Fruit fly (Drosophila melanogaster) whole organism, embryonic: Measurements from ENCODE around the gene CG33268.
A peak's percentile ranks its signal among the peaks of the same experiment; 100 is the strongest.

Experiments
- ATbp ChIP-seq: fragments of 200-800 bp; sonication (Bioruptor generic); optimal IDR thresholded peaks from 2 replicates; lab custom pipeline; 2017; ENCODE audit warnings: missing biosample characterization, mild to moderate bottlenecking, missing genetic modification characterization, missing genetic modification reagents
- Blimp-1 ChIP-seq: fragments of 200-800 bp; sonication (Bioruptor generic); optimal IDR thresholded peaks from 3 replicates; lab custom pipeline; 2018; ENCODE audit warnings: missing biosample characterization, missing genetic modification characterization, mild to moderate bottlenecking, moderate library complexity, missing genetic modification reagents
- CG10147 ChIP-seq: fragments of 200-800 bp; sonication (Bioruptor generic); optimal IDR thresholded peaks from 2 replicates; lab custom pipeline; 2019; ENCODE audit warnings: missing biosample characterization, mild to moderate bottlenecking, missing genetic modification characterization, moderate library complexity
- CG10959 ChIP-seq: fragments of 200-800 bp; sonication (Bioruptor generic); IDR thresholded peaks from 2 replicates; pipeline ENCODE4 v1.3.6; 2022; ENCODE audit warnings: missing biosample characterization, missing genetic modification characterization
- CG13287 ChIP-seq: fragments of 200-800 bp; sonication (Bioruptor generic); IDR thresholded peaks from 2 replicates; pipeline ENCODE4 v1.3.6; 2022; ENCODE audit warnings: missing biosample characterization, missing genetic modification characterization; ENCODE audit not compliant: partially characterized antibody
- CG13775 ChIP-seq: fragments of 200-800 bp; sonication (Bioruptor generic); optimal IDR thresholded peaks from 3 replicates; lab custom pipeline; 2017; ENCODE audit warnings: missing biosample characterization, mild to moderate bottlenecking, missing genetic modification characterization
- CG14860 ChIP-seq: fragments of 200-800 bp; sonication (Bioruptor generic); IDR thresholded peaks from 3 replicates; pipeline ENCODE4 v1.3.6; 2022; ENCODE audit warnings: missing biosample characterization, missing genetic modification characterization; ENCODE audit not compliant: partially characterized antibody
- CG17328 ChIP-seq: fragments of 200-800 bp; sonication (Bioruptor generic); IDR thresholded peaks from 2 replicates; pipeline ENCODE4 v1.3.6; 2022; ENCODE audit warnings: missing biosample characterization, missing genetic modification characterization
- CG17829 ChIP-seq: fragments of 200-800 bp; optimal IDR thresholded peaks from 2 replicates; lab custom pipeline; 2019; ENCODE audit warnings: missing biosample characterization, mild to moderate bottlenecking, missing genetic modification characterization, moderate library complexity
- CG18262 ChIP-seq: fragments of 200-800 bp; optimal IDR thresholded peaks from 3 replicates; lab custom pipeline; 2019; ENCODE audit warnings: missing biosample characterization, mild to moderate bottlenecking, missing genetic modification characterization, moderate library complexity
- CG3163 ChIP-seq: fragments of 200-800 bp; sonication (Bioruptor generic); optimal IDR thresholded peaks from 3 replicates; lab custom pipeline; 2016; ENCODE audit warnings: missing biosample characterization, missing genetic modification characterization
- CG32532 ChIP-seq: fragments of 200-800 bp; sonication (Bioruptor generic); IDR thresholded peaks from 2 replicates; pipeline ENCODE4 v1.3.6; 2022; ENCODE audit warnings: missing biosample characterization, missing genetic modification characterization
- CG4424 ChIP-seq: fragments of 200-800 bp; sonication (Bioruptor generic); optimal IDR thresholded peaks from 3 replicates; lab custom pipeline; 2016; ENCODE audit warnings: missing biosample characterization, missing genetic modification characterization
- CG4707 ChIP-seq: fragments of 200-800 bp; sonication (Bioruptor generic); optimal IDR thresholded peaks from 2 replicates; lab custom pipeline; 2018; ENCODE audit warnings: missing biosample characterization, mild to moderate bottlenecking, missing genetic modification characterization, moderate library complexity
- CG4730 ChIP-seq: fragments of 200-800 bp; sonication (Bioruptor generic); IDR thresholded peaks from 2 replicates; pipeline ENCODE4 v1.3.6; 2022; ENCODE audit warnings: missing biosample characterization, missing genetic modification characterization
- D19B ChIP-seq: fragments of 200-800 bp; sonication (Bioruptor generic); optimal IDR thresholded peaks from 2 replicates; lab custom pipeline; 2017; ENCODE audit warnings: missing biosample characterization, mild to moderate bottlenecking, missing genetic modification characterization
- Deaf1 ChIP-seq: fragments of 200-800 bp; optimal IDR thresholded peaks from 3 replicates; lab custom pipeline; 2019; ENCODE audit warnings: missing biosample characterization, mild to moderate bottlenecking, missing genetic modification characterization, moderate library complexity
- Dfd ChIP-seq, 2 experiments: fragments of >200 bp; optimal IDR thresholded peaks; 2 replicates each; lab custom pipeline; 2017; ENCODE audit warnings: missing biosample characterization in 2 of 2, missing genetic modification characterization in 2 of 2
- GATAe ChIP-seq: fragments of 200-800 bp; sonication (Bioruptor generic); conservative IDR thresholded peaks from 2 replicates; pipeline ENCODE4 v1.3.6; 2022; ENCODE audit warnings: missing biosample characterization, missing genetic modification characterization
- HLH3B ChIP-seq: fragments of 200-800 bp; sonication (Bioruptor generic); IDR thresholded peaks from 2 replicates; pipeline ENCODE4 v1.3.6; 2022; ENCODE audit warnings: missing biosample characterization, missing genetic modification characterization
- HLH4C ChIP-seq: fragments of 200-800 bp; sonication (Bioruptor generic); IDR thresholded peaks from 3 replicates; pipeline ENCODE4 v1.3.6; 2022; ENCODE audit warnings: missing biosample characterization, missing genetic modification characterization; ENCODE audit not compliant: partially characterized antibody
- Hr39 ChIP-seq: fragments of >200 bp; optimal IDR thresholded peaks from 2 replicates; lab custom pipeline; 2017
- Med ChIP-seq: fragments of 200-800 bp; sonication (Bioruptor generic); peaks from one replicate; lab custom pipeline; 2016; ENCODE audit warnings: missing biosample characterization, missing genetic modification characterization, mild to moderate bottlenecking, inconsistent platforms, moderate library complexity
- PHDP ChIP-seq: fragments of 200-800 bp; sonication (Bioruptor generic); optimal IDR thresholded peaks from 3 replicates; lab custom pipeline; 2018; ENCODE audit warnings: missing biosample characterization, mild to moderate bottlenecking, missing genetic modification characterization, moderate library complexity
- Scr ChIP-seq: fragments of 200-800 bp; sonication (Bioruptor generic); IDR thresholded peaks from 2 replicates; pipeline ENCODE4 v1.3.6; 2022; ENCODE audit warnings: missing biosample characterization, missing genetic modification characterization; ENCODE audit not compliant: partially characterized antibody
- Sry-β ChIP-seq: fragments of 200-800 bp; sonication (Bioruptor generic); optimal IDR thresholded peaks from 2 replicates; lab custom pipeline; 2018; ENCODE audit warnings: missing biosample characterization, mild to moderate bottlenecking, missing genetic modification characterization, moderate library complexity
- aop ChIP-seq: fragments of 200-800 bp; sonication (Bioruptor generic); IDR thresholded peaks from 2 replicates; pipeline ENCODE4 v1.3.6; 2022; ENCODE audit warnings: missing biosample characterization, missing genetic modification characterization
- ara ChIP-seq: fragments of 200-800 bp; sonication (Bioruptor generic); IDR thresholded peaks from 2 replicates; pipeline ENCODE4 v1.3.6; 2022; ENCODE audit warnings: missing biosample characterization, missing genetic modification characterization
- bowl ChIP-seq: fragments of 200-800 bp; sonication (Bioruptor generic); IDR thresholded peaks from 2 replicates; pipeline ENCODE4 v1.3.6; 2022; ENCODE audit warnings: missing biosample characterization, missing genetic modification characterization
- cg ChIP-seq: fragments of 200-800 bp; sonication (Bioruptor generic); optimal IDR thresholded peaks from 3 replicates; lab custom pipeline; 2019; ENCODE audit warnings: missing biosample characterization, mild to moderate bottlenecking, missing genetic modification characterization, moderate library complexity
- chinmo ChIP-seq: fragments of 200-800 bp; sonication (Bioruptor generic); IDR thresholded peaks from 4 replicates; pipeline ENCODE4 v1.3.6; 2022; ENCODE audit warnings: missing biosample characterization, missing genetic modification characterization; ENCODE audit not compliant: partially characterized antibody
- danr ChIP-seq: fragments of 200-800 bp; sonication (Bioruptor generic); IDR thresholded peaks from 2 replicates; pipeline ENCODE4 v1.3.6; 2022; ENCODE audit warnings: missing biosample characterization, missing genetic modification characterization
- dimm ChIP-seq: fragments of 200-800 bp; sonication (Bioruptor generic); IDR thresholded peaks from 2 replicates; pipeline ENCODE4 v1.3.6; 2022; ENCODE audit warnings: missing biosample characterization, missing genetic modification characterization
- dysf ChIP-seq: fragments of 200-800 bp; sonication (Bioruptor generic); IDR thresholded peaks from 3 replicates; pipeline ENCODE4 v1.3.6; 2022; ENCODE audit warnings: missing biosample characterization, missing genetic modification characterization
- gcm ChIP-seq: fragments of 200-800 bp; sonication (Bioruptor generic); optimal IDR thresholded peaks from 2 replicates; lab custom pipeline; 2019; ENCODE audit warnings: missing biosample characterization, mild to moderate bottlenecking, missing genetic modification characterization, moderate library complexity
- jumu ChIP-seq: fragments of 200-800 bp; sonication (Bioruptor generic); optimal IDR thresholded peaks from 3 replicates; lab custom pipeline; 2016; ENCODE audit warnings: missing biosample characterization, missing genetic modification characterization
- lab ChIP-seq: fragments of 200-800 bp; sonication (Bioruptor generic); optimal IDR thresholded peaks from 3 replicates; lab custom pipeline; 2017; ENCODE audit warnings: missing biosample characterization, missing genetic modification characterization, mild to moderate bottlenecking, moderate library complexity, missing genetic modification reagents
- mld ChIP-seq: fragments of 200-800 bp; sonication (Bioruptor generic); IDR thresholded peaks from 3 replicates; pipeline ENCODE4 v1.3.6; 2022; ENCODE audit warnings: missing biosample characterization, missing genetic modification characterization; ENCODE audit not compliant: partially characterized antibody
- nau ChIP-seq: fragments of 200-800 bp; sonication (Bioruptor generic); optimal IDR thresholded peaks from 3 replicates; lab custom pipeline; 2017; ENCODE audit warnings: missing biosample characterization, mild to moderate bottlenecking, missing genetic modification characterization, missing genetic modification reagents
- nerfin-1 ChIP-seq: fragments of 200-800 bp; sonication (Bioruptor generic); optimal IDR thresholded peaks from 3 replicates; lab custom pipeline; 2019; ENCODE audit warnings: missing biosample characterization, mild to moderate bottlenecking, missing genetic modification characterization, moderate library complexity
- nmo ChIP-seq: fragments of 200-800 bp; sonication (Bioruptor generic); optimal IDR thresholded peaks from 2 replicates; lab custom pipeline; 2018; ENCODE audit warnings: missing biosample characterization, mild to moderate bottlenecking, missing genetic modification characterization, moderate library complexity
- phol ChIP-seq: fragments of 200-800 bp; sonication (Bioruptor generic); optimal IDR thresholded peaks from 3 replicates; lab custom pipeline; 2018; ENCODE audit warnings: missing biosample characterization, mild to moderate bottlenecking, missing genetic modification characterization, moderate library complexity
- pum ChIP-seq: fragments of 200-800 bp; sonication (Bioruptor generic); optimal IDR thresholded peaks from 2 replicates; lab custom pipeline; 2016; ENCODE audit warnings: missing biosample characterization, missing genetic modification characterization
- schlank ChIP-seq: fragments of 200-800 bp; sonication (Bioruptor generic); optimal IDR thresholded peaks from 2 replicates; lab custom pipeline; 2018; ENCODE audit warnings: missing biosample characterization, mild to moderate bottlenecking, missing genetic modification characterization
- sqz ChIP-seq: fragments of 200-800 bp; sonication (Bioruptor generic); optimal IDR thresholded peaks from 3 replicates; lab custom pipeline; 2018; ENCODE audit warnings: missing biosample characterization, mild to moderate bottlenecking, missing genetic modification characterization
- ssp ChIP-seq: fragments of 200-800 bp; sonication (Bioruptor generic); IDR thresholded peaks from 2 replicates; pipeline ENCODE4 v1.3.6; 2022; ENCODE audit warnings: missing biosample characterization, missing genetic modification characterization
- stwl ChIP-seq: fragments of 200-800 bp; sonication (Bioruptor generic); optimal IDR thresholded peaks from 3 replicates; lab custom pipeline; 2018; ENCODE audit warnings: missing biosample characterization, mild to moderate bottlenecking, missing genetic modification characterization, moderate library complexity
- tin ChIP-seq: fragments of 200-800 bp; sonication (Bioruptor generic); optimal IDR thresholded peaks from 3 replicates; lab custom pipeline; 2016; ENCODE audit warnings: missing biosample characterization, missing genetic modification characterization
- tup ChIP-seq: fragments of 200-800 bp; sonication (Bioruptor generic); optimal IDR thresholded peaks from 2 replicates; lab custom pipeline; 2016; ENCODE audit warnings: missing biosample characterization, mild to moderate bottlenecking, missing genetic modification characterization, moderate library complexity
- vfl ChIP-seq: fragments of 200-800 bp; sonication (Bioruptor generic); optimal IDR thresholded peaks from 2 replicates; lab custom pipeline; 2016; ENCODE audit warnings: missing biosample characterization, missing genetic modification characterization
- vvl ChIP-seq: fragments of 200-800 bp; sonication (Bioruptor generic); IDR thresholded peaks from 2 replicates; pipeline ENCODE4 v1.3.6; 2022; ENCODE audit warnings: missing biosample characterization, missing genetic modification characterization

The CG33268 gene

DNA sequence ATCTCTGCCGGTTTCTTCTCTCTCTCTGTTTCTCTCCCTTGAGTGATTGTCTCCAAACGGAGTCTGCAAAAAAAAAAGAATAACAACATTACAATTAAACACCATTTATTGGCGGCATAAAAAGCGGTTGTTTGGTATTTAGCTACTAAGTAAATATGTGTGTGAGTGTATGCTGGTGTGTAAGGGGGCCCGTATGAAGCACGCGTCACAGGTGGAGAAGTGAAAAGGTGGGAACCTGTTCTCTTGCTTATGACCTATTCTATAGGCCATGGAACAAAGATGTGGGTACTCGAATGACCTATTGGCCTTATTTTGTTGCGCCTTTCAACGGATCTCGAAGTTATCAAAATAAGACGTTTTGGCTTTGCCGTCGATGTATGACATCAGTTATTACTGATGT lies 2.4 kb downstream of the CG33268 start (continued):
- peak; percentile 27 for TF ChIP-seq lab (GFP tag; lab: Kevin White, UChicago)
- no peak for TF ChIP-seq sqz (GFP tag; lab: Kevin White, UChicago)
- TF ChIP-seq Dfd (GFP tag; optimal IDR thresholded peaks at IDR 0.05; lab: Kevin White, UChicago), result no peak
- no peak for TF ChIP-seq CG10147 (GFP tag; lab: Kevin White, UChicago)
- no peak for TF ChIP-seq CG4707
- TF ChIP-seq aop (GFP tag; lab: Robert Waterston, UW), result no peak
- no peak for TF ChIP-seq CG13775 (GFP tag; lab: Kevin White, UChicago)
- TF ChIP-seq cg (GFP tag; lab: Kevin White, UChicago), result no peak
- peak; percentile 14 for TF ChIP-seq PHDP
- peak; percentile 64 for TF ChIP-seq Med (GFP tag; lab: Kevin White, UChicago)
- TF ChIP-seq danr (GFP tag; lab: Robert Waterston, UW), result no peak
- TF ChIP-seq nau, result no peak
- TF ChIP-seq jumu (GFP tag; lab: Kevin White, UChicago), result no peak
- no peak for TF ChIP-seq mld
- no peak for TF ChIP-seq tin (GFP tag; lab: Kevin White, UChicago)
- no peak for TF ChIP-seq phol (tag; lab: Kevin White, UChicago)
- peak; percentile 11 for TF ChIP-seq ATbp
- TF ChIP-seq chinmo (GFP tag; lab: Robert Waterston, UW), result 0 out of 4 replicates have a peak, but pooled peaks have one; percentile 36
- TF ChIP-seq pum, result no peak
- TF ChIP-seq CG4730 (GFP tag; lab: Robert Waterston, UW), result no peak
- TF ChIP-seq nmo (GFP tag; lab: Kevin White, UChicago), result no peak
- no peak for TF ChIP-seq CG17829 (tag; lab: Kevin White, UChicago)
- TF ChIP-seq ssp (GFP tag; lab: Robert Waterston, UW), result no peak
- TF ChIP-seq nerfin-1 (tag; lab: Kevin White, UChicago), result no peak
- TF ChIP-seq CG18262, result no peak
- no peak for TF ChIP-seq Scr (GFP tag; lab: Robert Waterston, UW)
- no peak for TF ChIP-seq dysf (GFP tag; lab: Robert Waterston, UW)
- TF ChIP-seq schlank (tag; lab: Kevin White, UChicago), result no peak
- TF ChIP-seq HLH3B, result no peak
- TF ChIP-seq vvl, result 0 out of 2 replicates have a peak, but pooled peaks have one; percentile 10
- TF ChIP-seq HLH4C (GFP tag; lab: Robert Waterston, UW), result no peak
- peak; percentile 60 for TF ChIP-seq gcm (GFP tag; lab: Kevin White, UChicago)
- no peak for TF ChIP-seq CG17328
- TF ChIP-seq ara, result no peak
- no peak for TF ChIP-seq CG4424 (GFP tag; lab: Kevin White, UChicago)
- TF ChIP-seq CG10959 (GFP tag; lab: Robert Waterston, UW), result no peak
- TF ChIP-seq tup (GFP tag; lab: Kevin White, UChicago), result no peak
- no peak for TF ChIP-seq bowl
- TF ChIP-seq CG13287 (GFP tag; lab: Robert Waterston, UW), result no peak
- no peak for TF ChIP-seq Deaf1 (tag; lab: Kevin White, UChicago)
- TF ChIP-seq stwl (tag; lab: Kevin White, UChicago), result no peak
- TF ChIP-seq GATAe (GFP tag; lab: Robert Waterston, UW), result no peak
- TF ChIP-seq Sry-β (GFP tag; lab: Kevin White, UChicago), result peak; percentile 76
- no peak for TF ChIP-seq CG32532 (GFP tag; lab: Robert Waterston, UW)
- no peak for TF ChIP-seq vfl (GFP tag; lab: Kevin White, UChicago)
- TF ChIP-seq CG3163 (GFP tag; lab: Kevin White, UChicago), result no peak
- TF ChIP-seq D19B (GFP tag; lab: Kevin White, UChicago), result no peak
- no peak for TF ChIP-seq CG14860 (GFP tag; lab: Robert Waterston, UW)
- no peak for TF ChIP-seq dimm (GFP tag; lab: Robert Waterston, UW)
- TF ChIP-seq Blimp-1 (GFP tag; lab: Kevin White, UChicago), result peak; percentile 3
- no peak for TF ChIP-seq Hr39 (lab: Kevin White, UChicago)
